Fruit fly (Drosophila melanogaster) whole organism, embryonic: ENCODE results near the gene CG44094.

Source experiments
- CG1529 ChIP-seq: fragments of 200-800 bp; sonication (Bioruptor generic); optimal IDR thresholded peaks from 3 replicates; lab custom pipeline; 2018; ENCODE audit warnings: missing biosample characterization, missing genetic modification characterization
- CG17802 ChIP-seq: fragments of 200-800 bp; sonication (Bioruptor generic); optimal IDR thresholded peaks from 2 replicates; lab custom pipeline; 2018; ENCODE audit warnings: missing biosample characterization, mild to moderate bottlenecking, missing genetic modification characterization, moderate library complexity
- CG6272 ChIP-seq: fragments of 200-800 bp; sonication (Bioruptor generic); IDR thresholded peaks from 2 replicates; pipeline ENCODE4 v1.3.6; 2022; ENCODE audit warnings: missing biosample characterization, missing genetic modification characterization
- HHEX ChIP-seq: fragments of 200-800 bp; sonication (Bioruptor generic); optimal IDR thresholded peaks from 3 replicates; lab custom pipeline; 2017; ENCODE audit warnings: missing biosample characterization, mild to moderate bottlenecking, missing genetic modification characterization, missing genetic modification reagents
- Myb ChIP-seq: fragments of 200-800 bp; sonication (Bioruptor generic); optimal IDR thresholded peaks from 2 replicates; lab custom pipeline; 2016; ENCODE audit warnings: missing biosample characterization, missing genetic modification characterization
- pan ChIP-seq, 4 experiments: fragments of >200 bp in 3 of 4; fragments of 200-800 bp in 1 of 4; sonication (Bioruptor generic) in 1 of 4; optimal IDR thresholded peaks in 3 of 4; IDR thresholded peaks in 1 of 4; 2 replicates each; pipeline versions ENCODE4 v1.3.6 to Lab custom; 2017 to 2022; ENCODE audit warnings: missing biosample characterization in 2 of 4, missing genetic modification characterization in 2 of 4, mixed read lengths in 1 of 4

DNA sequence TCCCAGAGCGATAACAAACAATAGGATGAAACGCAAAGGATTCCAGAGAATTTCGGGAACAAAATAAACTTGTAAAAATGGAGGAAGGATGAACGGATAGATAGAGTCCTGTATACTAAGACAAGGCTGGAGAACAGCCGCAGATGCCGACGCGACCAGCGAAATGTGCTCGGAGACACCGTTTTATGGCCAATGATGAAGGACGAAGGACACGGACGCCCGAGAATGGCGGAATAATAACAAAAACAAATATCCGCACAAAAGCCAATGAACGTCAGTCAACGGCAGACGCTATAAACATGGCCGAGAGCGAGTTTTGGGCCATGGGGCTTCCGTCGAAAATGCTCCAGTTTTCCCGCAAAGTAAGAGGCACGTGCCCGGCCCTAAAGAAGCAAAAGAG, 21.4 kb downstream of the CG44094 start:
- TF ChIP-seq CG17802 (tag; lab: Kevin White, UChicago), result no peak
- no peak for TF ChIP-seq Myb
- TF ChIP-seq HHEX (GFP tag; lab: Kevin White, UChicago), result no peak
- no peak for TF ChIP-seq CG1529 (GFP tag; lab: Kevin White, UChicago)
- no peak for TF ChIP-seq CG6272 (GFP tag; lab: Robert Waterston, UW)
- no peak for TF ChIP-seq pan (optimal IDR thresholded peaks at IDR 0.05; lab: Kevin White, UChicago)
- no peak for TF ChIP-seq pan (GFP tag; optimal IDR thresholded peaks at IDR 0.05 in 1 of 2, IDR thresholded peaks at IDR 0.05 in 1 of 2)
